Fruit fly (Drosophila melanogaster) whole organism, embryonic: ENCODE data around the gene CG31872.
A peak's percentile ranks its signal among the peaks of the same experiment; 100 is the strongest.

ENCODE experiments used
- Abd-B ChIP-seq: fragments of 200-800 bp; sonication (Bioruptor generic); optimal IDR thresholded peaks from 2 replicates; lab custom pipeline; 2018; ENCODE audit warnings: missing biosample characterization, mild to moderate bottlenecking, missing genetic modification characterization, moderate library complexity
- Antp ChIP-seq: fragments of 200-800 bp; sonication (Bioruptor generic); optimal IDR thresholded peaks from 3 replicates; lab custom pipeline; 2016; ENCODE audit warnings: missing biosample characterization, missing genetic modification characterization
- Bgb ChIP-seq: fragments of 200-800 bp; sonication (Bioruptor generic); IDR thresholded peaks from 2 replicates; pipeline ENCODE4 v1.3.6; 2022; ENCODE audit warnings: missing biosample characterization, missing genetic modification characterization; ENCODE audit not compliant: partially characterized antibody
- CG11093 ChIP-seq: fragments of 200-800 bp; sonication (Bioruptor generic); IDR thresholded peaks from 3 replicates; pipeline ENCODE4 v1.3.6; 2022; ENCODE audit warnings: missing biosample characterization, missing genetic modification characterization
- CG16815 ChIP-seq: fragments of 200-800 bp; sonication (Bioruptor generic); optimal IDR thresholded peaks from 3 replicates; lab custom pipeline; 2017; ENCODE audit warnings: missing biosample characterization, mild to moderate bottlenecking, missing genetic modification characterization
- CG17802 ChIP-seq: fragments of 200-800 bp; sonication (Bioruptor generic); optimal IDR thresholded peaks from 2 replicates; lab custom pipeline; 2018; ENCODE audit warnings: missing biosample characterization, mild to moderate bottlenecking, missing genetic modification characterization, moderate library complexity
- CG18011 ChIP-seq: fragments of 200-800 bp; sonication (Bioruptor generic); optimal IDR thresholded peaks from 2 replicates; lab custom pipeline; 2017; ENCODE audit warnings: missing biosample characterization, missing genetic modification characterization, mild to moderate bottlenecking, moderate library complexity, missing genotype
- CG18476 ChIP-seq: fragments of 200-800 bp; sonication (Bioruptor generic); optimal IDR thresholded peaks from 2 replicates; lab custom pipeline; 2016; ENCODE audit warnings: missing biosample characterization, mild to moderate bottlenecking, missing genetic modification characterization
- CG2116 ChIP-seq: fragments of 200-800 bp; sonication (Bioruptor generic); optimal IDR thresholded peaks from 3 replicates; lab custom pipeline; 2018; ENCODE audit warnings: missing biosample characterization, mild to moderate bottlenecking, missing genetic modification characterization
- CG2678 ChIP-seq: fragments of 200-800 bp; sonication (Bioruptor generic); optimal IDR thresholded peaks from 3 replicates; lab custom pipeline; 2019; ENCODE audit warnings: missing biosample characterization, mild to moderate bottlenecking, missing genetic modification characterization, moderate library complexity
- CG30431 ChIP-seq: fragments of 200-800 bp; sonication (Bioruptor generic); optimal IDR thresholded peaks from 2 replicates; lab custom pipeline; 2017; ENCODE audit warnings: missing biosample characterization, missing genetic modification characterization
- CG31224 ChIP-seq: fragments of 200-800 bp; sonication (Bioruptor generic); IDR thresholded peaks from 2 replicates; pipeline ENCODE4 v1.3.6; 2022; ENCODE audit warnings: missing biosample characterization, missing genetic modification characterization
- CG32532 ChIP-seq: fragments of 200-800 bp; sonication (Bioruptor generic); IDR thresholded peaks from 2 replicates; pipeline ENCODE4 v1.3.6; 2022; ENCODE audit warnings: missing biosample characterization, missing genetic modification characterization
- CG33557 ChIP-seq: fragments of 200-800 bp; sonication (Bioruptor generic); optimal IDR thresholded peaks from 2 replicates; lab custom pipeline; 2019; ENCODE audit warnings: missing biosample characterization, mild to moderate bottlenecking, missing genetic modification characterization, moderate library complexity
- CG3838 ChIP-seq: fragments of 200-800 bp; sonication (Bioruptor generic); optimal IDR thresholded peaks from 3 replicates; lab custom pipeline; 2016; ENCODE audit warnings: missing biosample characterization, missing genetic modification characterization
- CG6765 ChIP-seq: fragments of 200-800 bp; sonication (Bioruptor generic); optimal IDR thresholded peaks from 3 replicates; lab custom pipeline; 2017; ENCODE audit warnings: missing biosample characterization, mild to moderate bottlenecking, missing genetic modification characterization
- CG9932 ChIP-seq: fragments of 200-800 bp; sonication (Bioruptor generic); IDR thresholded peaks from 2 replicates; pipeline ENCODE4 v1.3.6; 2022; ENCODE audit warnings: missing biosample characterization, missing genetic modification characterization
- D19B ChIP-seq: fragments of 200-800 bp; sonication (Bioruptor generic); optimal IDR thresholded peaks from 2 replicates; lab custom pipeline; 2017; ENCODE audit warnings: missing biosample characterization, mild to moderate bottlenecking, missing genetic modification characterization
- Doc2 ChIP-seq: fragments of 200-800 bp; sonication (Bioruptor generic); IDR thresholded peaks from 2 replicates; pipeline ENCODE4 v1.3.6; 2022; ENCODE audit warnings: missing biosample characterization, missing genetic modification characterization
- Dref ChIP-seq: fragments of 200-800 bp; sonication (Bioruptor generic); IDR thresholded peaks from 2 replicates; pipeline ENCODE4 v1.3.6; 2022; ENCODE audit warnings: missing biosample characterization, missing genetic modification characterization
- HLH4C ChIP-seq: fragments of 200-800 bp; sonication (Bioruptor generic); IDR thresholded peaks from 3 replicates; pipeline ENCODE4 v1.3.6; 2022; ENCODE audit warnings: missing biosample characterization, missing genetic modification characterization; ENCODE audit not compliant: partially characterized antibody
- Hmr ChIP-seq: fragments of 200-800 bp; sonication (Bioruptor generic); optimal IDR thresholded peaks from 3 replicates; lab custom pipeline; 2017; ENCODE audit warnings: mild to moderate bottlenecking, missing biosample characterization, missing genetic modification reagents, missing genetic modification characterization
- Hsf ChIP-seq: fragments of 200-800 bp; sonication (Bioruptor generic); optimal IDR thresholded peaks from 3 replicates; lab custom pipeline; 2016; ENCODE audit warnings: missing biosample characterization, missing genetic modification characterization
- NC2α ChIP-seq: fragments of 200-800 bp; sonication (Bioruptor generic); optimal IDR thresholded peaks from 2 replicates; lab custom pipeline; 2016; ENCODE audit warnings: missing biosample characterization, missing genetic modification characterization
- NC2β ChIP-seq: fragments of 200-800 bp; sonication (Bioruptor generic); optimal IDR thresholded peaks from 2 replicates; lab custom pipeline; 2016; ENCODE audit warnings: missing biosample characterization, missing genetic modification characterization
- NFAT ChIP-seq: fragments of 200-800 bp; sonication (Bioruptor generic); IDR thresholded peaks from 2 replicates; pipeline ENCODE4 v1.3.6; 2022; ENCODE audit warnings: missing biosample characterization, missing genetic modification characterization
- Rfx ChIP-seq: fragments of 200-800 bp; sonication (Bioruptor generic); IDR thresholded peaks from 2 replicates; pipeline ENCODE4 v1.3.6; 2022; ENCODE audit warnings: missing biosample characterization, missing genetic modification characterization
- TFAM ChIP-seq: fragments of 200-800 bp; sonication (Bioruptor generic); optimal IDR thresholded peaks from 2 replicates; lab custom pipeline; 2017; ENCODE audit warnings: missing biosample characterization, missing genetic modification characterization, inconsistent platforms
- Xbp1 ChIP-seq: fragments of 200-800 bp; sonication (Bioruptor generic); optimal IDR thresholded peaks from 3 replicates; lab custom pipeline; 2016; ENCODE audit warnings: missing biosample characterization, mild to moderate bottlenecking, missing genetic modification characterization
- bcd ChIP-seq: fragments of 200-800 bp; sonication (Bioruptor generic); optimal IDR thresholded peaks from 2 replicates; lab custom pipeline; 2017; ENCODE audit warnings: missing biosample characterization, mild to moderate bottlenecking, missing genetic modification characterization
- bowl ChIP-seq: fragments of 200-800 bp; sonication (Bioruptor generic); IDR thresholded peaks from 2 replicates; pipeline ENCODE4 v1.3.6; 2022; ENCODE audit warnings: missing biosample characterization, missing genetic modification characterization
- btn ChIP-seq: fragments of 200-800 bp; sonication (Bioruptor generic); optimal IDR thresholded peaks from 2 replicates; lab custom pipeline; 2016; ENCODE audit warnings: missing biosample characterization, missing genetic modification characterization
- fd102C ChIP-seq: fragments of 200-800 bp; sonication (Bioruptor generic); optimal IDR thresholded peaks from 2 replicates; lab custom pipeline; 2018; ENCODE audit warnings: missing biosample characterization, mild to moderate bottlenecking, missing genetic modification characterization, moderate library complexity
- gcm ChIP-seq: fragments of 200-800 bp; sonication (Bioruptor generic); optimal IDR thresholded peaks from 2 replicates; lab custom pipeline; 2019; ENCODE audit warnings: missing biosample characterization, mild to moderate bottlenecking, missing genetic modification characterization, moderate library complexity
- h ChIP-seq: fragments of >200 bp; optimal IDR thresholded peaks from 2 replicates; lab custom pipeline; 2017
- her ChIP-seq: fragments of 200-800 bp; sonication (Bioruptor generic); optimal IDR thresholded peaks from 2 replicates; lab custom pipeline; 2016; ENCODE audit warnings: missing biosample characterization, missing genetic modification characterization
- insv ChIP-seq, 2 experiments: fragments of 200-800 bp; sonication (Bioruptor generic); optimal IDR thresholded peaks; 3 replicates each; lab custom pipeline; 2016 to 2018; ENCODE audit warnings: missing biosample characterization in 2 of 2, missing genetic modification characterization in 2 of 2
- kay ChIP-seq: fragments of 200-800 bp; sonication (Bioruptor generic); optimal IDR thresholded peaks from 2 replicates; lab custom pipeline; 2016; ENCODE audit warnings: missing biosample characterization, missing genetic modification characterization
- ken ChIP-seq: fragments of 200-800 bp; sonication (Bioruptor generic); IDR thresholded peaks from 3 replicates; pipeline ENCODE4 v1.3.6; 2022; ENCODE audit warnings: missing biosample characterization, missing genetic modification characterization
- lov ChIP-seq, 2 experiments: fragments of 200-800 bp in 1 of 2; fragments of >200 bp in 1 of 2; sonication (Bioruptor generic) in 1 of 2; IDR thresholded peaks in 1 of 2; optimal IDR thresholded peaks in 1 of 2; 2 replicates in 1 of 2; 3 replicates in 1 of 2; pipeline versions ENCODE4 v1.3.6 to Lab custom; 2017 to 2022; ENCODE audit warnings: missing biosample characterization in 1 of 2, missing genetic modification characterization in 1 of 2
- mam ChIP-seq: fragments of 200-800 bp; sonication (Bioruptor generic); optimal IDR thresholded peaks from 3 replicates; lab custom pipeline; 2016; ENCODE audit warnings: missing biosample characterization, missing genetic modification characterization
- nerfin-1 ChIP-seq: fragments of 200-800 bp; sonication (Bioruptor generic); optimal IDR thresholded peaks from 3 replicates; lab custom pipeline; 2019; ENCODE audit warnings: missing biosample characterization, mild to moderate bottlenecking, missing genetic modification characterization, moderate library complexity
- pan ChIP-seq, 4 experiments: fragments of >200 bp in 3 of 4; fragments of 200-800 bp in 1 of 4; sonication (Bioruptor generic) in 1 of 4; optimal IDR thresholded peaks in 3 of 4; IDR thresholded peaks in 1 of 4; 2 replicates each; pipeline versions ENCODE4 v1.3.6 to Lab custom; 2017 to 2022; ENCODE audit warnings: missing biosample characterization in 2 of 4, missing genetic modification characterization in 2 of 4, mixed read lengths in 1 of 4
- prd ChIP-seq, 3 experiments: fragments of >200 bp in 2 of 3; fragments of 200-800 bp in 1 of 3; sonication (Bioruptor generic) in 1 of 3; optimal IDR thresholded peaks in 2 of 3; IDR thresholded peaks in 1 of 3; 2 replicates in 2 of 3; 3 replicates in 1 of 3; pipeline versions ENCODE4 v1.3.6 to Lab custom; 2017 to 2022; ENCODE audit warnings: missing biosample characterization in 1 of 3, missing genetic modification characterization in 1 of 3
- rib ChIP-seq: fragments of 200-800 bp; sonication (Bioruptor generic); IDR thresholded peaks from 2 replicates; pipeline ENCODE4 v1.3.6; 2022; ENCODE audit warnings: missing biosample characterization, missing genetic modification characterization
- row ChIP-seq: fragments of 200-800 bp; sonication (Bioruptor generic); IDR thresholded peaks from 3 replicates; pipeline ENCODE4 v1.3.6; 2022; ENCODE audit warnings: missing biosample characterization, missing genetic modification characterization
- sens ChIP-seq: fragments of 200-800 bp; sonication (Bioruptor generic); peaks from one replicate; lab custom pipeline; 2016; ENCODE audit warnings: missing biosample characterization, missing genetic modification characterization
- tin ChIP-seq: fragments of 200-800 bp; sonication (Bioruptor generic); optimal IDR thresholded peaks from 3 replicates; lab custom pipeline; 2016; ENCODE audit warnings: missing biosample characterization, missing genetic modification characterization
- yki ChIP-seq: fragments of >200 bp; optimal IDR thresholded peaks from 3 replicates; lab custom pipeline; 2018
- zf30C ChIP-seq: fragments of 200-800 bp; sonication (Bioruptor generic); optimal IDR thresholded peaks from 3 replicates; lab custom pipeline; 2018; ENCODE audit warnings: missing biosample characterization, mild to moderate bottlenecking, missing genetic modification characterization
- zfh1 ChIP-seq: fragments of 200-800 bp; sonication (Bioruptor generic); IDR thresholded peaks from 3 replicates; pipeline ENCODE4 v1.3.6; 2022; ENCODE audit warnings: missing biosample characterization, missing genetic modification characterization

Gene CG31872

DNA sequence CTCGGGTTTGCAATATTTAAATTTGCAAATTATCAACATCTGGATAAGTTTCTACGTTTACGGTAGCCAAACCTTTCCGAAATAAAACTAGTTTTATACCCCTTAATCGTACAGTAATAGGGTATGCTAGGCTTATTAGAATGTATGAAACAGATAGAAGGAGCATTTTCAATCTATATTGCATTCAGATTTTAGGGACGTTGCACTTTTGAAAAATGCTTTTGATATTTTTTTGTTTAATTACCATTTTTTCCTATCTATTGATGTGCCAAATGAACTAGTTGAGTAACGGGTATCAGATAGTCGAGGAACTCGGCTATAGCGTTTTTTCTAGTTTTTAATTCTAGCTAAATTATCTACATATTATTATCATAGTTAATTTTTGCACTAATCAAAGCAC is 43.2 kb downstream of the CG31872 start (continued):
- no peak for TF ChIP-seq gcm (GFP tag; lab: Kevin White, UChicago)
- no peak for TF ChIP-seq her (GFP tag; lab: Kevin White, UChicago)
- no peak for TF ChIP-seq Dref (GFP tag; lab: Robert Waterston, UW)
- no peak for TF ChIP-seq insv (GFP tag; optimal IDR thresholded peaks at IDR 0.05; lab: Kevin White, UChicago)
- TF ChIP-seq CG11093: no peak
- TF ChIP-seq zfh1 (GFP tag; lab: Robert Waterston, UW): no peak
- peak; percentile 86 for TF ChIP-seq D19B (GFP tag; lab: Kevin White, UChicago)
- TF ChIP-seq TFAM (GFP tag; lab: Kevin White, UChicago): no peak
- TF ChIP-seq CG31224 (GFP tag; lab: Robert Waterston, UW): no peak
- TF ChIP-seq CG6765 (GFP tag; lab: Kevin White, UChicago): no peak
- TF ChIP-seq nerfin-1 (tag; lab: Kevin White, UChicago): no peak
- TF ChIP-seq yki: no peak
- TF ChIP-seq CG9932 (GFP tag; lab: Robert Waterston, UW): peak; percentile 72
- no peak for TF ChIP-seq zf30C (GFP tag; lab: Kevin White, UChicago)
- TF ChIP-seq Rfx (GFP tag; lab: Robert Waterston, UW): no peak
- no peak for TF ChIP-seq CG2116 (GFP tag; lab: Kevin White, UChicago)
- TF ChIP-seq NC2β (GFP tag; lab: Kevin White, UChicago): no peak
- TF ChIP-seq CG32532 (GFP tag; lab: Robert Waterston, UW): peak; percentile 61
- TF ChIP-seq lov (optimal IDR thresholded peaks at IDR 0.05; lab: Kevin White, UChicago): no peak
- TF ChIP-seq lov (GFP tag; IDR thresholded peaks at IDR 0.05; lab: Robert Waterston, UW): no peak
- no peak for TF ChIP-seq bowl (GFP tag; lab: Robert Waterston, UW)
- no peak for TF ChIP-seq h (lab: Kevin White, UChicago)
- peak; percentile 23; the same call in 1 of the 3 replicates for TF ChIP-seq row (GFP tag; lab: Robert Waterston, UW)
- no peak for TF ChIP-seq CG30431 (GFP tag; lab: Kevin White, UChicago)
- no peak for TF ChIP-seq Doc2 (GFP tag; lab: Robert Waterston, UW)
- TF ChIP-seq NC2α (GFP tag; lab: Kevin White, UChicago): no peak
- TF ChIP-seq HLH4C (GFP tag; lab: Robert Waterston, UW): no peak
- TF ChIP-seq CG3838 (GFP tag; lab: Kevin White, UChicago): no peak
- no peak for TF ChIP-seq Abd-B (GFP tag; lab: Kevin White, UChicago)
- no peak for TF ChIP-seq fd102C
- no peak for TF ChIP-seq Hmr
- TF ChIP-seq pan (optimal IDR thresholded peaks at IDR 0.05; lab: Kevin White, UChicago): no peak
- TF ChIP-seq pan (GFP tag; optimal IDR thresholded peaks at IDR 0.05 in 1 of 2, IDR thresholded peaks at IDR 0.05 in 1 of 2): no peak
- peak; percentile 14 for TF ChIP-seq Hsf
- TF ChIP-seq CG18011: no peak
- TF ChIP-seq CG2678: peak; percentile 30
- TF ChIP-seq bcd: peak; percentile 4
- TF ChIP-seq rib (GFP tag; lab: Robert Waterston, UW): no peak
- TF ChIP-seq Bgb (GFP tag; lab: Robert Waterston, UW): no peak
- no peak for TF ChIP-seq Antp (GFP tag; lab: Kevin White, UChicago)
- TF ChIP-seq btn (GFP tag; lab: Kevin White, UChicago): no peak
- TF ChIP-seq CG33557: no peak
- TF ChIP-seq sens: peak; percentile 36
- TF ChIP-seq Xbp1 (GFP tag; lab: Kevin White, UChicago): no peak
- no peak for TF ChIP-seq CG18476 (GFP tag; lab: Kevin White, UChicago)
- no peak for TF ChIP-seq ken (GFP tag; lab: Robert Waterston, UW)
- no peak for TF ChIP-seq CG17802 (tag; lab: Kevin White, UChicago)
- TF ChIP-seq CG16815 (GFP tag; lab: Kevin White, UChicago): peak; percentile 18
- TF ChIP-seq kay (GFP tag; lab: Kevin White, UChicago): no peak
- TF ChIP-seq tin (GFP tag; lab: Kevin White, UChicago): no peak
- 0 out of 2 replicates have a peak, but pooled peaks have one; percentile 24 for TF ChIP-seq NFAT (GFP tag; lab: Robert Waterston, UW)
- no peak for TF ChIP-seq prd (optimal IDR thresholded peaks at IDR 0.05; lab: Kevin White, UChicago)
- 0 out of 3 replicates have a peak, but pooled peaks have one; percentile 11 for TF ChIP-seq prd (GFP tag; IDR thresholded peaks at IDR 0.05; lab: Robert Waterston, UW)
- TF ChIP-seq mam (GFP tag; lab: Kevin White, UChicago): no peak
